Fruit fly (Drosophila melanogaster): ENCODE measurements around the gene Lam.

The Lam gene

DNA sequence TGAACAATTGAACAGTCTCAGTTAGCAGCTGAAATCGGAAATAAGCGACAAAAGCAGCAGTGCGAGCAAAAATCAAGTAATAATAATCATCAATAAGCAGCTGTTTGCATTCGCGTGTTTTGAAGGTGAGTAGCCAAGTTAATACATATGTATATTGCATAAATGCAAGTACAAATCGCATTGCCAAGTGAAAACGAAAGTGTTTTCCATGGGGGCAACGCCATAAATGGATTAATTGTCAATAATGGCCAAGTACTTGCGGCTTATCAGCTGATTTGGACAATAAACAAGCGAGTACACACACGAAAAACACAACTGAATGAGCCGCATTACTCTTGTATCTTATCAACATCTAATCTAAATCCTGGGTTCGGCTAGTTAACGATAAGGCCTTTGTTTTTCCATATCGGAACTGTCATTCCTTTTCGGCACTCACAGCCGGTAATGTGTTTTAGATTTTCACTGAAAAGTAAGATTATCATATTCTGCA, 5.1 kb downstream of the Lam start (continued):
- no peak for TF ChIP-seq B-H2 (GFP tag; optimal IDR thresholded peaks at IDR 0.05)
- peak; percentile 93 for TF ChIP-seq grn (GFP tag; optimal IDR thresholded peaks at IDR 0.05)

DNA sequence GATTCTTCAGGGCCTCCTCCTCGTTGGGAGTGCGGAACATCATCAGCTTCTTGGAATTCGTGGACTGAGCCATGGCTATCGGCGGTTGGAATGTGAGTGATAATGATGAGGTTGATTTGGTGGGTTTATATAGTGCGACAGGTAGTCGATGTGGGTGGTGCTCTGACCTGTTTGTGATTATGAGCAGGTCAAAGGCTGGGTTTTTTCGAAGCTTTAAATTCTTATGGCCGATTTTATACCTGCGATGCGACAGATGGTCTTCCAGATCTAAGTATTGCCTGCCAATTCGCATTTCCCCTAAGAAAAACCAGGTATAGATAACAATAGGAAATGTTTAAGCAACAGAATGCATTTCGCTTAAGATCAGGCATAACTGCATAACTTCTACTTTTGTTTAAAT, 8.5 kb downstream of the Lam start, which contains the start of gene CG14014:
TSS of gene CG14014 (minus strand) at position 101 of the 400 bp plus-strand sequence.
- no peak for TF ChIP-seq cwo (GFP tag; optimal IDR thresholded peaks at IDR 0.05)
- TF ChIP-seq Elba2 (GFP tag; optimal IDR thresholded peaks at IDR 0.05), result peak; percentile 83
- peak; percentile 34 for TF ChIP-seq CG15479 (GFP tag; optimal IDR thresholded peaks at IDR 0.05)

DNA sequence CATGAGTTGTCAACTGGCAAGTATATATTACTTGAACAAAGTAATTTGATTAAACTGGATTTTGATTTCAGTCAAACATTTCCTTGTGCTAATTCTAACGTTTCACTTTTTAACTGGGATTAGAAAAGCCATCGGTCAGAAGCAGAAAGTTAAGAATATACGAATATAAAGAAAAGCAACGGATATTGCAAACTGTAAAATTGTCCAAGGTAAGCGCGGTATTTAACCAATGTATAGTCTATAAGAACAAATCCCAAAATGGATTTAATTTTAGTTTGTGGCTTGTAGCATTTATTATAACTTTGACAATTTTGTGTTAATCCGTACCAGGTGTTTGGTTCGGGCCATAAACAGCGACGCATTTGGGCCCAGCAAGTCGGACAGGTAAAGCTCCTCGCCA, 9.3 kb downstream of the Lam start, which contains the start of gene CG18269:
TSS of gene CG18269 (plus strand) at position 301 of the 400 bp plus-strand sequence.
- TF ChIP-seq Poxn (GFP tag; IDR thresholded peaks at IDR 0.05), result no peak

DNA sequence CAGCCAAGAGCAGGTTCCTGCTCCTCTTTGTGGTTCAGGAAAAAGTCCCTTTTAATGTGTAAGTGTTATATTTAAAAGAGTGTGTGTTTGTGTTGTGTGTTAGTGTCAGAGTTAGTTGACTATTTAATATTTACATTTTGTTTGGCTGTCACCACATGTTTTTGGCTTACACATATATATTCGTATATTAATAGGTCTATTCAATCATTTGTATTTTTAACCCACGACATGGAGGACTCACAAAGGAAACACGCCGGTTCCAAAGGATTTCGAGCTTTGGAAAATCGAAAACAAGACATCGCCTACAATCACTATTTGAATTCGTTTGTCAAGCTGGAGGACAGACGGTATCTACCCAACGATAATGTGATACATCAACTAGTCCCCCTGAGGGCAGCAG, 11.5 kb downstream of the Lam start, which contains the start of the genes CG14013 and CG14017:
TSS of gene CG14013 (minus strand) at position 101 of the 400 bp plus-strand sequence.
TSS of gene CG14017 (plus strand) at position 148 of the 400 bp plus-strand sequence.
- TF ChIP-seq lola (GFP tag; optimal IDR thresholded peaks at IDR 0.05), result no peak
- no peak for TF ChIP-seq br (optimal IDR thresholded peaks at IDR 0.05)
- TF ChIP-seq CG12104 (GFP tag; optimal IDR thresholded peaks at IDR 0.05), result no peak
- no peak for TF ChIP-seq Atf6 (GFP tag; IDR thresholded peaks at IDR 0.05)
- TF ChIP-seq lab (GFP tag; optimal IDR thresholded peaks at IDR 0.05), result no peak
- TF ChIP-seq sr (GFP tag; IDR thresholded peaks at IDR 0.05), result no peak
- no peak for TF ChIP-seq CG14441 (GFP tag; IDR thresholded peaks at IDR 0.05)
- TF ChIP-seq CG8388 (GFP tag; optimal IDR thresholded peaks at IDR 0.05), result no peak
- no peak for TF ChIP-seq esg (GFP tag; conservative IDR thresholded peaks at IDR 0.05)
- no peak for TF ChIP-seq CG8765 (GFP tag; IDR thresholded peaks at IDR 0.05)
- no peak for TF ChIP-seq CG2712 (tag; optimal IDR thresholded peaks at IDR 0.05)
- TF ChIP-seq CG4820 (GFP tag; optimal IDR thresholded peaks at IDR 0.05), result no peak

- no peak for TF ChIP-seq YL-1 (GFP tag; optimal IDR thresholded peaks at IDR 0.05)
- TF ChIP-seq Scr (GFP tag; IDR thresholded peaks at IDR 0.05; ENCODE audit: partially characterized antibody), result no peak
- TF ChIP-seq Med (GFP tag), result peak; percentile 70
- TF ChIP-seq sd (tag; optimal IDR thresholded peaks at IDR 0.05), result peak; percentile 54
- TF ChIP-seq CG1603 (tag; optimal IDR thresholded peaks at IDR 0.05), result no peak
- no peak for TF ChIP-seq ERR (GFP tag; optimal IDR thresholded peaks at IDR 0.05)
- TF ChIP-seq chinmo (GFP tag; IDR thresholded peaks at IDR 0.05; ENCODE audit: partially characterized antibody), result 0 out of 4 replicates have a peak, but pooled peaks have one; percentile 42
- TF ChIP-seq CG7372 (GFP tag; IDR thresholded peaks at IDR 0.05), result peak; percentile 58; the same call in 1 of the 2 replicates
- TF ChIP-seq Ets65A (GFP tag), result peak; percentile 64
- TF ChIP-seq Trl (optimal IDR thresholded peaks at IDR 0.05), result peak; percentile 10 to 34
- no peak for TF ChIP-seq Trl (GFP tag; optimal IDR thresholded peaks at IDR 0.05)
- TF ChIP-seq Dad (GFP tag; optimal IDR thresholded peaks at IDR 0.05), result no peak
- TF ChIP-seq HmgD (GFP tag; optimal IDR thresholded peaks at IDR 0.05), result no peak
- TF ChIP-seq sr (GFP tag; IDR thresholded peaks at IDR 0.05), result peak; percentile 84
- no peak for TF ChIP-seq fd64A (GFP tag; optimal IDR thresholded peaks at IDR 0.05)
- no peak for TF ChIP-seq hbn (GFP tag; IDR thresholded peaks at IDR 0.05; ENCODE audit: partially characterized antibody)
- TF ChIP-seq dysf (GFP tag; IDR thresholded peaks at IDR 0.05), result no peak
- TF ChIP-seq slou (GFP tag; optimal IDR thresholded peaks at IDR 0.05), result no peak
- TF ChIP-seq CG14050 (GFP tag; IDR thresholded peaks at IDR 0.05), result no peak
- TF ChIP-seq Jarid2 (GFP tag; optimal IDR thresholded peaks at IDR 0.05), result peak; percentile 21
Observed at dm6 chr2L:5554818-5555217, 12.5 kb downstream of the Lam start, which contains the start of gene GluRIIA. Gene GluRIIA, plus strand, starts transcription at chr2L:5555072.

Measured in whole organism, embryonic.